Worm (Caenorhabditis elegans) whole organism, L2 larva: ENCODE results near the gene fbxc-21.

ENCODE experiments used
- egl-27 ChIP-seq: sonication (generic microtip); optimal IDR thresholded peaks from 3 replicates; lab custom pipeline; 2017; ENCODE audit warnings: missing biosample characterization, missing genetic modification reagents, missing genetic modification characterization
- fos-1 ChIP-seq: fragments of 150-350 bp; optimal IDR thresholded peaks from 2 replicates; lab custom pipeline; 2014; ENCODE audit warnings: missing biosample characterization, missing genetic modification characterization

- TF ChIP-seq fos-1 (tag; lab: Kevin White, UChicago): no peak
- no peak for TF ChIP-seq egl-27 (tag; lab: Kevin White, UChicago)
Measured at ce11 chrII:1666025-1666424, 26.7 kb downstream of the fbxc-21 start, which contains the start of gene srlf-29.
